Fruit fly (Drosophila melanogaster) whole organism, embryonic: ENCODE measurements around the gene CG43116.

ENCODE experiments used
- CG10431 ChIP-seq: fragments of 200-800 bp; sonication (Bioruptor generic); optimal IDR thresholded peaks from 3 replicates; lab custom pipeline; 2018; ENCODE audit warnings: missing biosample characterization, mild to moderate bottlenecking, missing genetic modification characterization
- CG3163 ChIP-seq: fragments of 200-800 bp; sonication (Bioruptor generic); optimal IDR thresholded peaks from 3 replicates; lab custom pipeline; 2016; ENCODE audit warnings: missing biosample characterization, missing genetic modification characterization
- Ets97D ChIP-seq: fragments of 200-800 bp; sonication (Bioruptor generic); optimal IDR thresholded peaks from 3 replicates; lab custom pipeline; 2016; ENCODE audit warnings: missing biosample characterization, missing genetic modification characterization
- Nf-YC ChIP-seq: fragments of 200-800 bp; optimal IDR thresholded peaks from 3 replicates; lab custom pipeline; 2019; ENCODE audit warnings: missing biosample characterization, mild to moderate bottlenecking, missing genetic modification characterization, moderate library complexity
- Xrp1 ChIP-seq: fragments of 200-800 bp; sonication (Bioruptor generic); IDR thresholded peaks from 2 replicates; pipeline ENCODE4 v1.3.6; 2022; ENCODE audit warnings: missing biosample characterization, missing genetic modification characterization
- crc ChIP-seq: fragments of 200-800 bp; sonication (Bioruptor generic); optimal IDR thresholded peaks from 2 replicates; lab custom pipeline; 2016; ENCODE audit warnings: missing biosample characterization, missing genetic modification characterization
- emc ChIP-seq: fragments of 200-800 bp; sonication (Bioruptor generic); optimal IDR thresholded peaks from 2 replicates; lab custom pipeline; 2016; ENCODE audit warnings: missing biosample characterization, missing genetic modification characterization
- nmo ChIP-seq: fragments of 200-800 bp; sonication (Bioruptor generic); optimal IDR thresholded peaks from 2 replicates; lab custom pipeline; 2018; ENCODE audit warnings: missing biosample characterization, mild to moderate bottlenecking, missing genetic modification characterization, moderate library complexity
- vvl ChIP-seq: fragments of 200-800 bp; sonication (Bioruptor generic); IDR thresholded peaks from 2 replicates; pipeline ENCODE4 v1.3.6; 2022; ENCODE audit warnings: missing biosample characterization, missing genetic modification characterization

DNA sequence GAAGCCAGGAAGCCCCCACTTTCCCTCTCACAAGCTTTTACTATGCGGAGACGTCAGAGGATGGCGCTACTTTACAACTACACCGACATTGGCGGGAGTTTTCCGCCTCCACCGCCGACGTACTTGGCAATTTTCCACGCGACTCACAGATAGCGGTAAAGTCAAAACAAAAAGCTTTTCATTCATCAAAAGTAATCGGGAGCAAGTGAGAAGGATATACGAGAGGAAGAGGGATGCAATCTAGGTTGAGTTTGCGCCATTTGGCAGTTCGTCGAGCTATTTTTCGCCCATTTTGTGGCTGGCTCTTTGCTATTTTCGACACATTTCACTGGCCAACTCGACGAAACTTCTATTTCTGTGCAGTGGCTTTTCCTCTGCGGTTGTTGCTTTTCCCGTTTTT, 27.9 kb downstream of the CG43116 start:
- TF ChIP-seq Nf-YC (tag; lab: Kevin White, UChicago) (no peak), Ets97D (GFP tag; lab: Kevin White, UChicago) (no peak), emc (GFP tag; lab: Kevin White, UChicago) (no peak), CG3163 (GFP tag; lab: Kevin White, UChicago) (no peak), crc (no peak), nmo (no peak), Xrp1 (no peak), CG10431 (GFP tag; lab: Kevin White, UChicago) (no peak), vvl (GFP tag; lab: Robert Waterston, UW) (no peak)
